Worm (Caenorhabditis elegans) whole organism, young adult: Measurements from ENCODE around the gene stim-1.

Experiments
- Y67H2A.10 ChIP-seq: fragments of 200-800 bp; sonication (Bioruptor generic); conservative IDR thresholded peaks from 2 replicates; pipeline ENCODE4 v1.3.6; 2022; ENCODE audit warnings: missing genetic modification reagents, missing genetic modification characterization, missing compliant biosample characterization
- ZK185.1 ChIP-seq: sonication (generic microtip); optimal IDR thresholded peaks from 2 replicates; lab custom pipeline; 2016; ENCODE audit warnings: mild to moderate bottlenecking, missing genetic modification characterization, missing compliant biosample characterization; ENCODE audit not compliant: poor library complexity, severe bottlenecking
- aptf-2 ChIP-seq: fragments of 200-800 bp; sonication (Bioruptor generic); conservative IDR thresholded peaks from 2 replicates; pipeline ENCODE4 v1.3.6; 2022; ENCODE audit warnings: missing genetic modification reagents, missing genetic modification characterization, missing compliant biosample characterization
- atf-7 ChIP-seq: sonication (generic microtip); optimal IDR thresholded peaks from 2 replicates; lab custom pipeline; 2017; ENCODE audit warnings: mild to moderate bottlenecking, missing genetic modification characterization, missing compliant biosample characterization
- cebp-2 ChIP-seq: fragments of 200-800 bp; sonication (Bioruptor generic); IDR thresholded peaks from 2 replicates; pipeline ENCODE4 v1.3.6; 2022; ENCODE audit warnings: missing genetic modification characterization, missing compliant biosample characterization
- ceh-100 ChIP-seq: fragments of 200-800 bp; sonication (Bioruptor generic); IDR thresholded peaks from 2 replicates; pipeline ENCODE4 v1.3.6; 2022; ENCODE audit warnings: missing genetic modification reagents, missing genetic modification characterization, missing compliant biosample characterization
- egrh-3 ChIP-seq: fragments of 200-800 bp; sonication (Bioruptor generic); IDR thresholded peaks from 2 replicates; pipeline ENCODE4 v1.3.6; 2022; ENCODE audit warnings: missing genetic modification reagents, missing genetic modification characterization, missing compliant biosample characterization
- hmg-1.2 ChIP-seq: fragments of 200-800 bp; sonication (Bioruptor generic); IDR thresholded peaks from 2 replicates; pipeline ENCODE4 v1.3.6; 2022; ENCODE audit warnings: missing genetic modification reagents, missing genetic modification characterization, missing compliant biosample characterization
- hmg-20 ChIP-seq: fragments of 200-800 bp; sonication (Bioruptor generic); IDR thresholded peaks from 2 replicates; pipeline ENCODE4 v1.3.6; 2022; ENCODE audit warnings: missing genetic modification reagents, missing genetic modification characterization, missing compliant biosample characterization
- hsf-1 ChIP-seq: fragments of 200-800 bp; sonication (Bioruptor generic); IDR thresholded peaks from 2 replicates; pipeline ENCODE4 v1.3.6; 2022; ENCODE audit warnings: missing genetic modification reagents, missing genetic modification characterization, missing compliant biosample characterization
- lir-1 ChIP-seq: fragments of 200-800 bp; sonication (Bioruptor generic); conservative IDR thresholded peaks from 2 replicates; pipeline ENCODE4 v1.3.6; 2022; ENCODE audit warnings: missing genetic modification reagents, missing genetic modification characterization, missing compliant biosample characterization
- madf-3 ChIP-seq: fragments of 200-800 bp; sonication (Bioruptor generic); IDR thresholded peaks from 2 replicates; pipeline ENCODE4 v1.3.6; 2022; ENCODE audit warnings: missing genetic modification reagents, missing genetic modification characterization, missing compliant biosample characterization
- madf-8 ChIP-seq: fragments of 200-800 bp; sonication (Bioruptor generic); conservative IDR thresholded peaks from 2 replicates; pipeline ENCODE4 v1.3.6; 2022; ENCODE audit warnings: missing genetic modification reagents, missing genetic modification characterization, missing compliant biosample characterization
- mes-4 ChIP-seq: sonication (generic microtip); optimal IDR thresholded peaks from 2 replicates; lab custom pipeline; 2016; ENCODE audit warnings: missing genotype, missing genetic modification characterization, missing compliant biosample characterization
- nfya-1 ChIP-seq: sonication (generic microtip); optimal IDR thresholded peaks from 2 replicates; lab custom pipeline; 2017; ENCODE audit warnings: antibody characterized with exemption, missing compliant biosample characterization, missing genetic modification characterization, borderline replicate concordance; ENCODE audit not compliant: insufficient read depth
- nfyb-1 ChIP-seq: fragments of 200-800 bp; sonication (Bioruptor generic); IDR thresholded peaks from 2 replicates; pipeline ENCODE4 v1.3.6; 2022; ENCODE audit warnings: missing genetic modification reagents, missing genetic modification characterization, missing compliant biosample characterization
- nhr-27 ChIP-seq: fragments of 200-800 bp; sonication (Bioruptor generic); optimal IDR thresholded peaks from 2 replicates; lab custom pipeline; 2018; ENCODE audit warnings: mild to moderate bottlenecking, missing genetic modification characterization, moderate library complexity, missing compliant biosample characterization
- nhr-80 ChIP-seq: sonication (generic microtip); optimal IDR thresholded peaks from 2 replicates; lab custom pipeline; 2016; ENCODE audit warnings: missing genetic modification characterization, missing compliant biosample characterization
- rcor-1 ChIP-seq: fragments of 200-800 bp; sonication (Bioruptor generic); IDR thresholded peaks from 2 replicates; pipeline ENCODE4 v1.3.6; 2022; ENCODE audit warnings: missing genetic modification reagents, missing genetic modification characterization, missing compliant biosample characterization
- snpc-3.4 ChIP-seq: sonication (generic microtip); optimal IDR thresholded peaks from 2 replicates; lab custom pipeline; 2017; ENCODE audit warnings: missing genetic modification characterization, mild to moderate bottlenecking, missing compliant biosample characterization, antibody characterized with exemption, moderate library complexity, missing genotype, missing genetic modification reagents
- sptf-2 ChIP-seq: fragments of 200-800 bp; sonication (Bioruptor generic); optimal IDR thresholded peaks from 2 replicates; lab custom pipeline; 2018; ENCODE audit warnings: mild to moderate bottlenecking, missing genetic modification characterization, missing compliant biosample characterization
- unc-130 ChIP-seq: sonication (generic microtip); optimal IDR thresholded peaks from 2 replicates; lab custom pipeline; 2016; ENCODE audit warnings: missing genetic modification reagents, missing genetic modification characterization, missing compliant biosample characterization

Gene stim-1

DNA sequence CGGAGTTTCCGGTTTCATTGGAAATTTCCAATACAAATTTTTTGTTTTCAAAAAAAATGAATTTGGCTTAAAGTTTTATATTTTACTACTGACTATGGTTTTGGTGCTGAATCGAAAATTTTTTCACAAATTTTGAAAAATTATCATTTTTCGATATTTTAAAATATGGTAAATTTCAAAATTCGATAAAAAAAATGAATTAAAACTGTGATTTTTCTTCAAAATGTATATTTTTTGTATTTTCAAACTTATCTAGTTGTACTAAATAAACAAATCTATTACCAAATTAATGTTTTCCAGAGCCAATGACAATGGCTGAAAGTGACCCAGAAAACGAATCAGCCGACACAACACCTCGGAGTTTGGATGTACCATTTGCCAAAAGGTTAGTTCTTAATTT is 52.9 kb downstream of the stim-1 start, which contains the start of gene pll-1:
TSS of gene pll-1 (plus strand) at position 301 of the 400 bp plus-strand sequence.
- TF ChIP-seq sptf-2 (no peak), hsf-1 (GFP tag; lab: Robert Waterston, UW) (no peak)

DNA sequence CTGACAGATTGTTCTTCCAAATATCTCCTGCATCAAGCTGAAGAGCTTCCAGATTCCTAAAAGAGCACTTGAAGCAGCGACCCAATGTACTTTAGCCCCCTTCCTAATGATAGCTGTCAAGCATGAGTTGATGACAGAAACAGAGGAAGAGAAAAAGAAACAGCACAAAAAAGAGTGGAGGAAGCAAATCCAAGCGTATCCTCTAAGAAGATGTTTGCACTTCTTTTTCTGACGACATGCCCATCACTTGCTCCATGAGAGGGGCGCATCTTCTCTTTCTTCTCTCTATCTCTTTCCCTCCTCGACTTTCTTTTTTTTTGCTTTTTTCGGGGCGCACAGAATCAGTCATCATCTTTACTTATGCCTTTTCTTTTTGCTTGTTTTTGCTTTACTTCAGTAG is 58.2 kb downstream of the stim-1 start:
- TF ChIP-seq egrh-3 (GFP tag; lab: Robert Waterston, UW) (no peak), ceh-100 (GFP tag; lab: Robert Waterston, UW) (no peak), nfya-1 (tag; lab: Kevin White, UChicago) (no peak), nhr-80 (tag; lab: Kevin White, UChicago) (no peak), madf-8 (no peak), lir-1 (no peak), madf-3 (GFP tag; lab: Robert Waterston, UW) (no peak), mes-4 (tag; lab: Kevin White, UChicago) (no peak), ZK185.1 (tag; lab: Kevin White, UChicago) (no peak), snpc-3.4 (no peak), hmg-20 (GFP tag; lab: Robert Waterston, UW) (no peak), nfyb-1 (GFP tag; lab: Robert Waterston, UW) (no peak), nhr-27 (tag; lab: Kevin White, UChicago) (no peak), Y67H2A.10 (no peak), aptf-2 (GFP tag; lab: Robert Waterston, UW) (no peak), atf-7 (tag; lab: Kevin White, UChicago) (no peak), rcor-1 (no peak), hmg-1.2 (no peak), cebp-2 (no peak), unc-130 (GFP tag; lab: Kevin White, UChicago) (no peak)
- TF ChIP-seq, all 124 proteins: peak for 0
